Worm (Caenorhabditis elegans) whole organism, L1 larva: ENCODE results near the gene fbxa-43.

Source experiments
- elt-2 ChIP-seq: sonication (generic microtip); optimal IDR thresholded peaks from 2 replicates; lab custom pipeline; 2016; ENCODE audit warnings: missing genetic modification characterization, mild to moderate bottlenecking, inconsistent platforms, missing compliant biosample characterization, missing genetic modification reagents
- fkh-10 ChIP-seq: sonication (generic microtip); optimal IDR thresholded peaks from 2 replicates; lab custom pipeline; 2017; ENCODE audit warnings: missing biosample characterization, missing genetic modification reagents, missing genetic modification characterization
- nhr-77 ChIP-seq: fragments of 150-350 bp; optimal IDR thresholded peaks from 2 replicates; lab custom pipeline; 2014; ENCODE audit warnings: missing biosample characterization, missing genetic modification characterization

- TF ChIP-seq nhr-77 (tag; lab: Kevin White, UChicago) (no peak), fkh-10 (GFP tag; lab: Kevin White, UChicago) (no peak), elt-2 (tag; lab: Kevin White, UChicago) (no peak)
Observed at ce11 chrIII:2219408-2219807, 39.4 kb downstream of the fbxa-43 start, which contains the start of gene fbxa-12.
